Worm (Caenorhabditis elegans) whole organism, mixed stage, embryonic: ENCODE measurements around the gene T14G8.2.

ENCODE experiments used
- ceh-39 ChIP-seq: fragments of 150-350 bp; optimal IDR thresholded peaks from 2 replicates; lab custom pipeline; 2014; ENCODE audit warnings: missing biosample characterization, missing genetic modification characterization
- cnd-1 ChIP-seq: fragments of 200-800 bp; sonication (Bioruptor generic); optimal IDR thresholded peaks from 2 replicates; lab custom pipeline; 2018; ENCODE audit warnings: mild to moderate bottlenecking, missing genetic modification characterization, missing compliant biosample characterization
- lsy-2 ChIP-seq: fragments of 150-350 bp; optimal IDR thresholded peaks from 2 replicates; lab custom pipeline; 2014; ENCODE audit warnings: missing biosample characterization, missing genetic modification characterization
- mab-5 ChIP-seq: fragments of 150-350 bp; optimal IDR thresholded peaks from 2 replicates; lab custom pipeline; 2014; ENCODE audit warnings: missing biosample characterization, missing genetic modification characterization
- mls-2 ChIP-seq: sonication (generic microtip); optimal IDR thresholded peaks from 2 replicates; lab custom pipeline; 2016; ENCODE audit warnings: mild to moderate bottlenecking, missing genetic modification characterization, moderate library complexity, missing compliant biosample characterization
- nhr-237 ChIP-seq: fragments of 150-350 bp; optimal IDR thresholded peaks from 2 replicates; lab custom pipeline; 2014; ENCODE audit warnings: missing biosample characterization, missing genetic modification characterization
- nhr-28 ChIP-seq: fragments of 150-350 bp; optimal IDR thresholded peaks from 2 replicates; lab custom pipeline; 2014; ENCODE audit warnings: missing biosample characterization, missing genetic modification characterization
- snpc-4 ChIP-seq: fragments of 150-350 bp; optimal IDR thresholded peaks from 2 replicates; lab custom pipeline; 2014; ENCODE audit warnings: missing biosample characterization, missing genetic modification characterization
- unc-39 ChIP-seq: fragments of 150-350 bp; optimal IDR thresholded peaks from 2 replicates; lab custom pipeline; 2014; ENCODE audit warnings: missing biosample characterization, missing genetic modification characterization

- TF ChIP-seq mab-5 (tag; lab: Kevin White, UChicago), result no peak
- no peak for TF ChIP-seq mls-2 (tag; lab: Kevin White, UChicago)
- no peak for TF ChIP-seq cnd-1
- no peak for TF ChIP-seq nhr-237 (tag; lab: Kevin White, UChicago)
- TF ChIP-seq unc-39, result no peak
- TF ChIP-seq nhr-28, result no peak
- TF ChIP-seq snpc-4 (tag; lab: Kevin White, UChicago), result no peak
- TF ChIP-seq lsy-2 (tag; lab: Kevin White, UChicago), result no peak
- TF ChIP-seq ceh-39, result no peak
Observed at ce11 chrX:12881174-12881573, 23.4 kb downstream of the T14G8.2 start.
